Fruit fly (Drosophila melanogaster) whole organism, embryonic: ENCODE data around the gene VGlut.

Experiments used
- CG10321 ChIP-seq: fragments of 200-800 bp; sonication (Bioruptor generic); IDR thresholded peaks from 2 replicates; pipeline ENCODE4 v1.3.6; 2022; ENCODE audit warnings: missing biosample characterization, missing genetic modification characterization
- CG10959 ChIP-seq: fragments of 200-800 bp; sonication (Bioruptor generic); IDR thresholded peaks from 2 replicates; pipeline ENCODE4 v1.3.6; 2022; ENCODE audit warnings: missing biosample characterization, missing genetic modification characterization
- CG12659 ChIP-seq: fragments of 200-800 bp; sonication (Bioruptor generic); optimal IDR thresholded peaks from 3 replicates; lab custom pipeline; 2017; ENCODE audit warnings: mild to moderate bottlenecking, missing biosample characterization, missing genetic modification reagents, missing genetic modification characterization
- CG12942 ChIP-seq: fragments of 200-800 bp; sonication (Bioruptor generic); optimal IDR thresholded peaks from 3 replicates; lab custom pipeline; 2016; ENCODE audit warnings: missing biosample characterization, missing genetic modification characterization
- CG14710 ChIP-seq: fragments of 200-800 bp; sonication (Bioruptor generic); optimal IDR thresholded peaks from 3 replicates; lab custom pipeline; 2019; ENCODE audit warnings: missing biosample characterization, mild to moderate bottlenecking, missing genetic modification characterization, moderate library complexity
- CG15073 ChIP-seq: fragments of 200-800 bp; sonication (Bioruptor generic); optimal IDR thresholded peaks from 2 replicates; lab custom pipeline; 2016; ENCODE audit warnings: missing biosample characterization, missing genetic modification characterization
- CG16779 ChIP-seq: fragments of 200-800 bp; sonication (Bioruptor generic); IDR thresholded peaks from 2 replicates; pipeline ENCODE4 v1.3.6; 2022; ENCODE audit warnings: missing biosample characterization, missing genetic modification characterization
- CG16815 ChIP-seq: fragments of 200-800 bp; sonication (Bioruptor generic); optimal IDR thresholded peaks from 3 replicates; lab custom pipeline; 2017; ENCODE audit warnings: missing biosample characterization, mild to moderate bottlenecking, missing genetic modification characterization
- CG16863 ChIP-seq: fragments of 200-800 bp; sonication (Bioruptor generic); optimal IDR thresholded peaks from 3 replicates; lab custom pipeline; 2016; ENCODE audit warnings: missing biosample characterization, missing genetic modification characterization
- CG17829 ChIP-seq: fragments of 200-800 bp; optimal IDR thresholded peaks from 2 replicates; lab custom pipeline; 2019; ENCODE audit warnings: missing biosample characterization, mild to moderate bottlenecking, missing genetic modification characterization, moderate library complexity
- CG2199 ChIP-seq: fragments of 200-800 bp; sonication (Bioruptor generic); IDR thresholded peaks from 3 replicates; pipeline ENCODE4 v1.3.6; 2022; ENCODE audit warnings: missing biosample characterization, missing genetic modification characterization
- CG30020 ChIP-seq: fragments of 200-800 bp; optimal IDR thresholded peaks from 2 replicates; lab custom pipeline; 2019; ENCODE audit warnings: missing biosample characterization, mild to moderate bottlenecking, missing genetic modification characterization, moderate library complexity
- CG3065 ChIP-seq: fragments of 200-800 bp; sonication (Bioruptor generic); optimal IDR thresholded peaks from 2 replicates; lab custom pipeline; 2016; ENCODE audit warnings: missing biosample characterization, missing genetic modification characterization
- CG33557 ChIP-seq: fragments of 200-800 bp; sonication (Bioruptor generic); optimal IDR thresholded peaks from 2 replicates; lab custom pipeline; 2019; ENCODE audit warnings: missing biosample characterization, mild to moderate bottlenecking, missing genetic modification characterization, moderate library complexity
- CG4424 ChIP-seq: fragments of 200-800 bp; sonication (Bioruptor generic); optimal IDR thresholded peaks from 3 replicates; lab custom pipeline; 2016; ENCODE audit warnings: missing biosample characterization, missing genetic modification characterization
- CG5953 ChIP-seq: fragments of 200-800 bp; sonication (Bioruptor generic); IDR thresholded peaks from 2 replicates; pipeline ENCODE4 v1.3.6; 2022; ENCODE audit warnings: missing biosample characterization, missing genetic modification characterization
- CG7839 ChIP-seq: fragments of 200-800 bp; sonication (Bioruptor generic); optimal IDR thresholded peaks from 3 replicates; lab custom pipeline; 2018; ENCODE audit warnings: missing biosample characterization, mild to moderate bottlenecking, missing genetic modification characterization, moderate library complexity
- CG8388 ChIP-seq: fragments of 200-800 bp; sonication (Bioruptor generic); optimal IDR thresholded peaks from 2 replicates; lab custom pipeline; 2019; ENCODE audit warnings: missing biosample characterization, mild to moderate bottlenecking, missing genetic modification characterization, moderate library complexity
- CG9215 ChIP-seq: fragments of 200-800 bp; sonication (Bioruptor generic); IDR thresholded peaks from 2 replicates; pipeline ENCODE4 v1.3.6; 2022; ENCODE audit warnings: missing biosample characterization, missing genetic modification characterization
- Chrac-16 ChIP-seq: fragments of 200-800 bp; sonication (Bioruptor generic); optimal IDR thresholded peaks from 3 replicates; lab custom pipeline; 2016; ENCODE audit warnings: missing biosample characterization, missing genetic modification characterization
- Doc3 ChIP-seq: fragments of 200-800 bp; sonication (Bioruptor generic); IDR thresholded peaks from 3 replicates; pipeline ENCODE4 v1.3.6; 2022; ENCODE audit warnings: missing biosample characterization, missing genetic modification characterization; ENCODE audit not compliant: partially characterized antibody
- E2f1 ChIP-seq: fragments of 200-800 bp; sonication (Bioruptor generic); IDR thresholded peaks from 2 replicates; pipeline ENCODE4 v1.3.6; 2022; ENCODE audit warnings: missing biosample characterization, missing genetic modification characterization
- Ets97D ChIP-seq: fragments of 200-800 bp; sonication (Bioruptor generic); optimal IDR thresholded peaks from 3 replicates; lab custom pipeline; 2016; ENCODE audit warnings: missing biosample characterization, missing genetic modification characterization
- Hmx ChIP-seq: fragments of 200-800 bp; sonication (Bioruptor generic); optimal IDR thresholded peaks from 2 replicates; lab custom pipeline; 2016; ENCODE audit warnings: missing biosample characterization, missing genetic modification characterization
- Max ChIP-seq: fragments of 200-800 bp; sonication (Bioruptor generic); optimal IDR thresholded peaks from 2 replicates; lab custom pipeline; 2016; ENCODE audit warnings: missing biosample characterization, mild to moderate bottlenecking, missing genetic modification characterization
- Med ChIP-seq: fragments of 200-800 bp; sonication (Bioruptor generic); peaks from one replicate; lab custom pipeline; 2016; ENCODE audit warnings: missing biosample characterization, missing genetic modification characterization, mild to moderate bottlenecking, inconsistent platforms, moderate library complexity
- Nf-YC ChIP-seq: fragments of 200-800 bp; optimal IDR thresholded peaks from 3 replicates; lab custom pipeline; 2019; ENCODE audit warnings: missing biosample characterization, mild to moderate bottlenecking, missing genetic modification characterization, moderate library complexity
- Rfx ChIP-seq: fragments of 200-800 bp; sonication (Bioruptor generic); IDR thresholded peaks from 2 replicates; pipeline ENCODE4 v1.3.6; 2022; ENCODE audit warnings: missing biosample characterization, missing genetic modification characterization
- Trl ChIP-seq, 3 experiments: fragments of >200 bp in 2 of 3; fragments of 200-800 bp in 1 of 3; sonication (Bioruptor generic) in 1 of 3; optimal IDR thresholded peaks; 2 replicates in 1 of 3; 3 replicates in 2 of 3; lab custom pipeline; 2016 to 2017; ENCODE audit warnings: missing biosample characterization in 1 of 3, missing genetic modification characterization in 1 of 3
- Vsx1 ChIP-seq: fragments of 200-800 bp; sonication (Bioruptor generic); optimal IDR thresholded peaks from 2 replicates; lab custom pipeline; 2017; ENCODE audit warnings: missing biosample characterization, mild to moderate bottlenecking, missing genetic modification characterization, missing genetic modification reagents
- ara ChIP-seq: fragments of 200-800 bp; sonication (Bioruptor generic); IDR thresholded peaks from 2 replicates; pipeline ENCODE4 v1.3.6; 2022; ENCODE audit warnings: missing biosample characterization, missing genetic modification characterization
- bab2 ChIP-seq: fragments of 200-800 bp; sonication (Bioruptor generic); optimal IDR thresholded peaks from 2 replicates; lab custom pipeline; 2016; ENCODE audit warnings: missing biosample characterization, missing genetic modification characterization
- bowl ChIP-seq: fragments of 200-800 bp; sonication (Bioruptor generic); IDR thresholded peaks from 2 replicates; pipeline ENCODE4 v1.3.6; 2022; ENCODE audit warnings: missing biosample characterization, missing genetic modification characterization
- cato ChIP-seq: fragments of 200-800 bp; sonication (Bioruptor generic); optimal IDR thresholded peaks from 2 replicates; lab custom pipeline; 2016; ENCODE audit warnings: missing biosample characterization, missing genetic modification characterization, borderline replicate concordance
- caup ChIP-seq: fragments of 200-800 bp; sonication (Bioruptor generic); optimal IDR thresholded peaks from 3 replicates; lab custom pipeline; 2017; ENCODE audit warnings: missing biosample characterization, mild to moderate bottlenecking, missing genetic modification characterization, moderate library complexity; ENCODE audit not compliant: severe bottlenecking
- crol ChIP-seq: fragments of 200-800 bp; sonication (Bioruptor generic); IDR thresholded peaks from 2 replicates; pipeline ENCODE4 v1.3.6; 2022; ENCODE audit warnings: missing biosample characterization, missing genetic modification characterization
- dmrt11E ChIP-seq: fragments of 200-800 bp; sonication (Bioruptor generic); optimal IDR thresholded peaks from 3 replicates; lab custom pipeline; 2018; ENCODE audit warnings: missing biosample characterization, mild to moderate bottlenecking, missing genetic modification characterization, moderate library complexity
- dysf ChIP-seq: fragments of 200-800 bp; sonication (Bioruptor generic); IDR thresholded peaks from 3 replicates; pipeline ENCODE4 v1.3.6; 2022; ENCODE audit warnings: missing biosample characterization, missing genetic modification characterization
- eyg ChIP-seq: fragments of 200-800 bp; sonication (Bioruptor generic); optimal IDR thresholded peaks from 3 replicates; lab custom pipeline; 2016; ENCODE audit warnings: missing biosample characterization, missing genetic modification characterization
- gcm ChIP-seq: fragments of 200-800 bp; sonication (Bioruptor generic); optimal IDR thresholded peaks from 2 replicates; lab custom pipeline; 2019; ENCODE audit warnings: missing biosample characterization, mild to moderate bottlenecking, missing genetic modification characterization, moderate library complexity
- gem ChIP-seq: fragments of 200-800 bp; sonication (Bioruptor generic); optimal IDR thresholded peaks from 2 replicates; lab custom pipeline; 2019; ENCODE audit warnings: missing biosample characterization, mild to moderate bottlenecking, missing genetic modification characterization, moderate library complexity
- hbn ChIP-seq: fragments of 200-800 bp; sonication (Bioruptor generic); IDR thresholded peaks from 2 replicates; pipeline ENCODE4 v1.3.6; 2022; ENCODE audit warnings: missing biosample characterization, missing genetic modification characterization; ENCODE audit not compliant: partially characterized antibody
- maf-S ChIP-seq: fragments of 200-800 bp; sonication (Bioruptor generic); optimal IDR thresholded peaks from 2 replicates; lab custom pipeline; 2016; ENCODE audit warnings: missing biosample characterization, missing genetic modification characterization
- mam ChIP-seq: fragments of 200-800 bp; sonication (Bioruptor generic); optimal IDR thresholded peaks from 3 replicates; lab custom pipeline; 2016; ENCODE audit warnings: missing biosample characterization, missing genetic modification characterization
- otp ChIP-seq: fragments of 200-800 bp; sonication (Bioruptor generic); IDR thresholded peaks from 3 replicates; pipeline ENCODE4, ENCODE4 v1.3.6; 2022; ENCODE audit warnings: missing biosample characterization, missing genetic modification characterization
- slp2 ChIP-seq: fragments of 200-800 bp; sonication (Bioruptor generic); optimal IDR thresholded peaks from 2 replicates; lab custom pipeline; 2016; ENCODE audit warnings: missing biosample characterization, missing genetic modification characterization
- sr ChIP-seq: fragments of 200-800 bp; sonication (Bioruptor generic); IDR thresholded peaks from 3 replicates; pipeline ENCODE4 v1.3.6; 2022; ENCODE audit warnings: missing biosample characterization, missing genetic modification characterization
- tgo ChIP-seq: fragments of 200-800 bp; sonication (Bioruptor generic); IDR thresholded peaks from 3 replicates; pipeline ENCODE4 v1.3.6; 2022; ENCODE audit warnings: missing biosample characterization, missing genetic modification characterization
- tll ChIP-seq, 2 experiments: fragments of 200-800 bp in 1 of 2; fragments of >200 bp in 1 of 2; sonication (Bioruptor generic) in 1 of 2; optimal IDR thresholded peaks; 2 replicates each; lab custom pipeline; 2017 to 2019; ENCODE audit warnings: missing biosample characterization in 2 of 2, missing genetic modification characterization in 2 of 2, mild to moderate bottlenecking in 1 of 2, moderate library complexity in 1 of 2

Gene VGlut

DNA sequence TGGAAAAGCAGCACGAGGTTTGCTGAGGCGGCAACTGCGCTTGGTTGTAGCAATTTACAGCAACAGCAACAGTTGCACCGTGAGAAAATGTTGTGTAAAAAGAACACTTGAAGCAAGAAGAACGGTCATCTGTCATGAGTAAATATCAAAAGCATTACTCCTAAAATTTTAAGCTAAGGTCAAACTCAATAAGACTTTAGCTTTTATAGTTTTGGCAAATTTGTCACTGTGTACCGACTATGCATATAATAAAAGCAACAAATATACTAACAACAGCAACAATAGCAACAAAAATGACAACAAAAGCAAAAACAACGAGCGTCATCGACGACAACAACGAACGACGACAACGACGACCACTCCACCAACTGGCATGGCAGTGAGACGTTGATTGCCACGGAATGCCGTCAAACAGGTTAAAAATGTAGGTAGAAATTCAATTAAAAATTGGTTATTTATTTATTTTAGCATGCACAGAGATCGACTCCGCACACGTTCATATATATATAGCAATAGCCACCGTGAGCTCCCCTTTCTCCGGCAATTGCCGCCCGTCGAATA, 33.5 kb downstream of the VGlut start (continued):
- TF ChIP-seq crol (GFP tag; lab: Robert Waterston, UW) (no peak), CG16815 (GFP tag; lab: Kevin White, UChicago) (peak; percentile 8), CG8388 (peak; percentile 86), CG4424 (peak; percentile 72), sr (GFP tag; lab: Robert Waterston, UW) (peak; percentile 22; the same call in 1 of the 3 replicates), CG33557 (GFP tag; lab: Kevin White, UChicago) (no peak), cato (GFP tag; lab: Kevin White, UChicago) (peak; percentile 59), caup (GFP tag; lab: Kevin White, UChicago) (peak; percentile 64), hbn (GFP tag; lab: Robert Waterston, UW) (no peak), gcm (GFP tag; lab: Kevin White, UChicago) (peak; percentile 69), gem (tag; lab: Kevin White, UChicago) (peak; percentile 91), dysf (peak; percentile 90), E2f1 (GFP tag; lab: Robert Waterston, UW) (peak; percentile 77), Trl (optimal IDR thresholded peaks at IDR 0.05; lab: Kevin White, UChicago) (no peak), Trl (GFP tag; optimal IDR thresholded peaks at IDR 0.05; lab: Kevin White, UChicago) (peak; percentile 87), bowl (peak; percentile 70), ara (GFP tag; lab: Robert Waterston, UW) (peak; percentile 78; the same call in 1 of the 2 replicates), CG9215 (peak; percentile 44; the same call in 1 of the 2 replicates), Vsx1 (GFP tag; lab: Kevin White, UChicago) (peak; percentile 41), tll (GFP tag; optimal IDR thresholded peaks at IDR 0.05; lab: Kevin White, UChicago) (no peak), otp (GFP tag; lab: Robert Waterston, UW) (peak; percentile 85), Hmx (GFP tag; lab: Kevin White, UChicago) (no peak), CG12659 (peak; percentile 76), slp2 (GFP tag; lab: Kevin White, UChicago) (peak; percentile 78), Doc3 (GFP tag; lab: Robert Waterston, UW) (no peak), CG3065 (GFP tag; lab: Kevin White, UChicago) (peak; percentile 23), mam (GFP tag; lab: Kevin White, UChicago) (peak; percentile 74), Chrac-16 (GFP tag; lab: Kevin White, UChicago) (peak; percentile 72), tgo (GFP tag; lab: Robert Waterston, UW) (peak; percentile 89), Med (GFP tag; lab: Kevin White, UChicago) (peak; percentile 97), eyg (GFP tag; lab: Kevin White, UChicago) (peak; percentile 67), CG16863 (GFP tag; lab: Kevin White, UChicago) (peak; percentile 86), Nf-YC (tag; lab: Kevin White, UChicago) (peak; percentile 29), CG14710 (tag; lab: Kevin White, UChicago) (peak; percentile 41), CG10959 (GFP tag; lab: Robert Waterston, UW) (peak; percentile 57), CG15073 (GFP tag; lab: Kevin White, UChicago) (no peak), CG12942 (GFP tag; lab: Kevin White, UChicago) (peak; percentile 80), CG7839 (peak; percentile 86), bab2 (GFP tag; lab: Kevin White, UChicago) (peak; percentile 75), CG5953 (GFP tag; lab: Robert Waterston, UW) (peak; percentile 78; the same call in 1 of the 2 replicates), Ets97D (GFP tag; lab: Kevin White, UChicago) (peak; percentile 48), CG2199 (GFP tag; lab: Robert Waterston, UW) (peak; percentile 53; the same call in 1 of the 3 replicates), dmrt11E (tag; lab: Kevin White, UChicago) (peak; percentile 47), CG30020 (tag; lab: Kevin White, UChicago) (peak; percentile 36), Rfx (GFP tag; lab: Robert Waterston, UW) (peak; percentile 83), CG10321 (GFP tag; lab: Robert Waterston, UW) (peak; percentile 53; the same call in 1 of the 2 replicates), CG16779 (GFP tag; lab: Robert Waterston, UW) (no peak), Max (peak; percentile 61), CG17829 (peak; percentile 75), maf-S (GFP tag; lab: Kevin White, UChicago) (peak; percentile 76)
